Worm (Caenorhabditis elegans) whole organism, L1 larva: ENCODE data around the gene srh-243.

Experiments
- C16A3.4 ChIP-seq: fragments of 150-350 bp; optimal IDR thresholded peaks from 2 replicates; lab custom pipeline; 2014; ENCODE audit warnings: missing biosample characterization, missing genetic modification characterization
- F16B12.6 ChIP-seq: fragments of 150-350 bp; optimal IDR thresholded peaks from 2 replicates; lab custom pipeline; 2014; ENCODE audit warnings: missing biosample characterization, missing genetic modification characterization
- Y116A8C.19 ChIP-seq: sonication (generic microtip); optimal IDR thresholded peaks from 2 replicates; lab custom pipeline; 2016; ENCODE audit warnings: missing compliant biosample characterization, missing genetic modification characterization, borderline replicate concordance
- ama-1 ChIP-seq: fragments of 150-350 bp; optimal IDR thresholded peaks from 2 replicates; lab custom pipeline; 2014
- blmp-1 ChIP-seq: fragments of 150-350 bp; optimal IDR thresholded peaks from 2 replicates; lab custom pipeline; 2014; ENCODE audit warnings: missing biosample characterization, missing genetic modification characterization
- ceh-82 ChIP-seq, 3 experiments: fragments of 150-350 bp in 1 of 3; sonication (generic microtip) in 2 of 3; optimal IDR thresholded peaks; 2 replicates each; lab custom pipeline; 2014 to 2017; ENCODE audit warnings: missing biosample characterization in 3 of 3, missing genetic modification characterization in 3 of 3
- ceh-88 ChIP-seq: fragments of 200-800 bp; sonication (Bioruptor generic); IDR thresholded peaks from 2 replicates; pipeline ENCODE4 v1.3.6; 2022; ENCODE audit warnings: missing genetic modification characterization, missing compliant biosample characterization
- ceh-90 ChIP-seq: sonication (generic microtip); optimal IDR thresholded peaks from 2 replicates; lab custom pipeline; 2016; ENCODE audit warnings: missing genetic modification characterization, missing compliant biosample characterization
- dsc-1 ChIP-seq: sonication (generic microtip); optimal IDR thresholded peaks from 2 replicates; lab custom pipeline; 2016; ENCODE audit warnings: mild to moderate bottlenecking, missing genetic modification characterization, missing compliant biosample characterization
- efl-3 ChIP-seq: fragments of 200-800 bp; sonication (Bioruptor generic); optimal IDR thresholded peaks from 2 replicates; lab custom pipeline; 2018; ENCODE audit warnings: mild to moderate bottlenecking, missing genetic modification characterization, missing compliant biosample characterization
- egl-13 ChIP-seq: sonication (generic microtip); optimal IDR thresholded peaks from 2 replicates; lab custom pipeline; 2016; ENCODE audit warnings: missing genotype, missing genetic modification reagents, missing genetic modification characterization, missing compliant biosample characterization
- egl-27 ChIP-seq, 2 experiments: fragments of 150-350 bp in 1 of 2; sonication (generic microtip); optimal IDR thresholded peaks; 3 replicates each; lab custom pipeline; 2017 to 2018; ENCODE audit warnings: missing biosample characterization in 2 of 2, missing genetic modification characterization in 2 of 2, missing genetic modification reagents in 2 of 2
- elt-3 ChIP-seq, 6 experiments: fragments of 150-350 bp in 1 of 6; sonication (generic microtip); optimal IDR thresholded peaks; 2 replicates each; lab custom pipeline; 2017 to 2018; ENCODE audit warnings: missing biosample characterization in 6 of 6, missing genetic modification characterization in 6 of 6, inconsistent platforms in 1 of 6
- ets-5 ChIP-seq: fragments of 200-800 bp; sonication (Bioruptor generic); IDR thresholded peaks from 2 replicates; pipeline ENCODE4 v1.3.6; 2022; ENCODE audit warnings: missing genetic modification characterization, missing compliant biosample characterization
- fkh-8 ChIP-seq: sonication (generic microtip); optimal IDR thresholded peaks from 2 replicates; lab custom pipeline; 2016; ENCODE audit warnings: mild to moderate bottlenecking, missing genetic modification characterization, missing compliant biosample characterization
- hlh-17 ChIP-seq: fragments of 200-800 bp; sonication (Bioruptor generic); optimal IDR thresholded peaks from 2 replicates; lab custom pipeline; 2018; ENCODE audit warnings: missing genetic modification characterization, mild to moderate bottlenecking, missing compliant biosample characterization, moderate library complexity, borderline replicate concordance
- hpl-2 ChIP-seq: fragments of 150-350 bp; optimal IDR thresholded peaks from 2 replicates; lab custom pipeline; 2014; ENCODE audit warnings: missing biosample characterization, missing genetic modification reagents, missing genetic modification characterization
- lin-14 ChIP-seq: fragments of 200-800 bp; sonication (Bioruptor generic); optimal IDR thresholded peaks from 2 replicates; lab custom pipeline; 2018; ENCODE audit warnings: mild to moderate bottlenecking, missing genetic modification characterization, moderate library complexity, missing compliant biosample characterization
- lin-15B ChIP-seq: fragments of 150-350 bp; sonication (generic microtip); optimal IDR thresholded peaks from 3 replicates; lab custom pipeline; 2014; ENCODE audit warnings: missing biosample characterization, missing genetic modification characterization
- lir-3 ChIP-seq: sonication (generic microtip); optimal IDR thresholded peaks from 2 replicates; lab custom pipeline; 2016; ENCODE audit warnings: mild to moderate bottlenecking, missing genetic modification characterization, moderate library complexity, missing compliant biosample characterization; ENCODE audit not compliant: poor library complexity
- mab-9 ChIP-seq: fragments of 200-800 bp; sonication (Bioruptor generic); IDR thresholded peaks from 2 replicates; pipeline ENCODE4 v1.3.6; 2022; ENCODE audit warnings: missing genetic modification reagents, missing genetic modification characterization, missing compliant biosample characterization
- mdl-1 ChIP-seq, 2 experiments: fragments of 150-350 bp; optimal IDR thresholded peaks; 2 replicates each; lab custom pipeline; 2014 to 2017; ENCODE audit warnings: missing biosample characterization in 2 of 2, missing genetic modification characterization in 2 of 2, inconsistent platforms in 1 of 2
- nhr-11 ChIP-seq: fragments of 150-350 bp; optimal IDR thresholded peaks from 2 replicates; lab custom pipeline; 2014; ENCODE audit warnings: missing biosample characterization, missing genetic modification characterization
- nhr-12 ChIP-seq: sonication (generic microtip); optimal IDR thresholded peaks from 2 replicates; lab custom pipeline; 2017; ENCODE audit warnings: missing biosample characterization, missing genetic modification characterization
- nhr-20 ChIP-seq: sonication (generic microtip); optimal IDR thresholded peaks from 2 replicates; lab custom pipeline; 2016; ENCODE audit warnings: mild to moderate bottlenecking, missing genetic modification characterization, missing compliant biosample characterization
- nhr-237 ChIP-seq: fragments of 150-350 bp; optimal IDR thresholded peaks from 2 replicates; lab custom pipeline; 2014; ENCODE audit warnings: missing biosample characterization, missing genetic modification characterization
- nhr-47 ChIP-seq: sonication (generic microtip); optimal IDR thresholded peaks from 2 replicates; lab custom pipeline; 2016; ENCODE audit warnings: mild to moderate bottlenecking, missing genetic modification characterization, moderate library complexity, missing compliant biosample characterization
- nhr-71 ChIP-seq: sonication (generic microtip); optimal IDR thresholded peaks from 2 replicates; lab custom pipeline; 2016; ENCODE audit warnings: mild to moderate bottlenecking, missing genetic modification characterization, moderate library complexity, missing compliant biosample characterization
- nhr-76 ChIP-seq: sonication (generic microtip); optimal IDR thresholded peaks from 2 replicates; lab custom pipeline; 2017; ENCODE audit warnings: missing biosample characterization, missing genetic modification characterization
- nhr-77 ChIP-seq: fragments of 150-350 bp; optimal IDR thresholded peaks from 2 replicates; lab custom pipeline; 2014; ENCODE audit warnings: missing biosample characterization, missing genetic modification characterization
- nhr-85 ChIP-seq: sonication (generic microtip); peaks from one replicate; lab custom pipeline; 2016; ENCODE audit warnings: missing genetic modification characterization, inconsistent platforms, missing compliant biosample characterization
- pag-3 ChIP-seq: sonication (generic microtip); optimal IDR thresholded peaks from 2 replicates; lab custom pipeline; 2017; ENCODE audit warnings: missing genetic modification characterization, mild to moderate bottlenecking, missing compliant biosample characterization, antibody characterized with exemption, borderline replicate concordance; ENCODE audit not compliant: insufficient read depth
- pax-3 ChIP-seq: fragments of 200-800 bp; sonication (Bioruptor generic); optimal IDR thresholded peaks from 2 replicates; lab custom pipeline; 2018; ENCODE audit warnings: mild to moderate bottlenecking, missing genetic modification characterization, moderate library complexity, missing compliant biosample characterization
- skn-1 ChIP-seq: fragments of 150-350 bp; optimal IDR thresholded peaks from 2 replicates; lab custom pipeline; 2014; ENCODE audit warnings: missing biosample characterization, missing genetic modification characterization
- swsn-7 ChIP-seq: sonication (generic microtip); optimal IDR thresholded peaks from 2 replicates; lab custom pipeline; 2016; ENCODE audit warnings: missing genetic modification characterization, missing compliant biosample characterization
- unc-62 ChIP-seq: fragments of 150-350 bp; optimal IDR thresholded peaks from 2 replicates; lab custom pipeline; 2014; ENCODE audit warnings: missing biosample characterization, missing genetic modification reagents, missing genetic modification characterization
- unc-86 ChIP-seq: sonication (generic microtip); optimal IDR thresholded peaks from 2 replicates; lab custom pipeline; 2016; ENCODE audit warnings: missing genetic modification characterization, missing compliant biosample characterization
- vab-15 ChIP-seq: sonication (generic microtip); optimal IDR thresholded peaks from 2 replicates; lab custom pipeline; 2017; ENCODE audit warnings: missing genotype, mild to moderate bottlenecking, missing genetic modification characterization, missing compliant biosample characterization
- xbp-1 ChIP-seq: sonication (generic microtip); optimal IDR thresholded peaks from 2 replicates; lab custom pipeline; 2016; ENCODE audit warnings: missing genetic modification characterization, missing compliant biosample characterization
- zip-4 ChIP-seq: fragments of 200-800 bp; sonication (Bioruptor generic); optimal IDR thresholded peaks from 2 replicates; lab custom pipeline; 2018; ENCODE audit warnings: mild to moderate bottlenecking, missing genetic modification characterization, moderate library complexity, missing compliant biosample characterization
- ztf-4 ChIP-seq: fragments of 150-350 bp; optimal IDR thresholded peaks from 2 replicates; lab custom pipeline; 2014; ENCODE audit warnings: missing biosample characterization, missing genetic modification characterization

Gene srh-243

ce11 chrV:2855473-2855872 is 14.8 kb upstream of the srh-243 start, which contains the start of gene srj-57:
srj-57 (minus strand) TSS chrV:2855573.
- TF ChIP-seq mdl-1 (tag; optimal IDR thresholded peaks at IDR 0.05; lab: Kevin White, UChicago) (no peak), xbp-1 (tag; lab: Kevin White, UChicago) (no peak), pax-3 (tag; lab: Kevin White, UChicago) (no peak), nhr-12 (no peak), swsn-7 (no peak), egl-13 (tag; lab: Kevin White, UChicago) (no peak), zip-4 (no peak), dsc-1 (tag; lab: Kevin White, UChicago) (no peak), nhr-20 (tag; lab: Kevin White, UChicago) (no peak), nhr-77 (no peak), nhr-85 (tag; lab: Kevin White, UChicago) (no peak), ceh-82 (tag; optimal IDR thresholded peaks at IDR 0.05; lab: Kevin White, UChicago) (no peak), hpl-2 (GFP tag; lab: Kevin White, UChicago) (no peak)

ce11 chrV:2857842-2858241 is 12.4 kb upstream of the srh-243 start, which contains the start of gene srj-55:
srj-55 (minus strand) TSS chrV:2857942.
- TF ChIP-seq xbp-1 (tag; lab: Kevin White, UChicago) = no peak
- TF ChIP-seq nhr-77 = no peak

ce11 chrV:2859738-2860137 is 10.5 kb upstream of the srh-243 start, which contains the start of gene srj-54:
srj-54 (minus strand) TSS chrV:2859838.
- no peak for TF ChIP-seq lir-3 (tag; lab: Kevin White, UChicago)
- no peak for TF ChIP-seq nhr-76 (tag; lab: Kevin White, UChicago)
- no peak for TF ChIP-seq nhr-77
- TF ChIP-seq lin-14 = no peak
- TF ChIP-seq nhr-71 (tag; lab: Kevin White, UChicago) = no peak
- no peak for TF ChIP-seq hpl-2 (GFP tag; lab: Kevin White, UChicago)
- TF ChIP-seq ceh-88 (GFP tag; lab: Robert Waterston, UW) = no peak
- TF ChIP-seq elt-3 (tag; optimal IDR thresholded peaks at IDR 0.05; lab: Kevin White, UChicago) = no peak
- no peak for TF ChIP-seq skn-1 (tag; lab: Kevin White, UChicago)
- TF ChIP-seq egl-13 (tag; lab: Kevin White, UChicago) = no peak
- no peak for TF ChIP-seq vab-15 (tag; lab: Kevin White, UChicago)
- TF ChIP-seq efl-3 (GFP tag; lab: Kevin White, UChicago) = no peak
- no peak for TF ChIP-seq Y116A8C.19
- TF ChIP-seq hlh-17 (GFP tag; lab: Kevin White, UChicago) = no peak
- TF ChIP-seq lin-15B (tag; lab: Kevin White, UChicago) = no peak
- TF ChIP-seq ceh-90 (tag; lab: Kevin White, UChicago) = no peak
- no peak for TF ChIP-seq dsc-1 (tag; lab: Kevin White, UChicago)
- TF ChIP-seq nhr-85 (tag; lab: Kevin White, UChicago) = no peak
- TF ChIP-seq nhr-237 (tag; lab: Kevin White, UChicago) = no peak
- TF ChIP-seq fkh-8 (tag; lab: Kevin White, UChicago) = no peak
- TF ChIP-seq, all 84 proteins: peak for 0

- no peak for TF ChIP-seq ama-1
- TF ChIP-seq unc-62 (GFP tag; lab: Kevin White, UChicago) = no peak
- no peak for TF ChIP-seq unc-86 (tag; lab: Kevin White, UChicago)
- no peak for TF ChIP-seq ztf-4
- TF ChIP-seq F16B12.6 (tag; lab: Kevin White, UChicago) = no peak
- TF ChIP-seq ets-5 = no peak
- TF ChIP-seq nhr-47 (tag; lab: Kevin White, UChicago) = no peak
- TF ChIP-seq blmp-1 (tag; lab: Kevin White, UChicago) = no peak
- no peak for TF ChIP-seq nhr-11 (tag; lab: Kevin White, UChicago)
- no peak for TF ChIP-seq skn-1 (tag; lab: Kevin White, UChicago)
- TF ChIP-seq nhr-85 (tag; lab: Kevin White, UChicago) = no peak
- TF ChIP-seq C16A3.4 (tag; lab: Kevin White, UChicago) = no peak
- TF ChIP-seq pag-3 (tag; lab: Kevin White, UChicago) = no peak
- TF ChIP-seq nhr-237 (tag; lab: Kevin White, UChicago) = no peak
- TF ChIP-seq nhr-76 (tag; lab: Kevin White, UChicago) = no peak
- no peak for TF ChIP-seq hlh-17 (GFP tag; lab: Kevin White, UChicago)
- TF ChIP-seq egl-27 (tag; optimal IDR thresholded peaks at IDR 0.05; lab: Kevin White, UChicago) = no peak
- TF ChIP-seq efl-3 (GFP tag; lab: Kevin White, UChicago) = no peak
- TF ChIP-seq mab-9 (GFP tag; lab: Robert Waterston, UW) = no peak
- no peak for TF ChIP-seq ceh-88 (GFP tag; lab: Robert Waterston, UW)
Observed at ce11 chrV:2861505-2861904, 8.7 kb upstream of the srh-243 start, which contains the start of gene srh-270. srh-270 (minus strand) TSS chrV:2861605.
